Fruit fly (Drosophila melanogaster) whole organism, embryonic: Measurements from ENCODE around the gene CG8677.

Experiments
- BEAF-32 ChIP-seq: fragments of 200-800 bp; sonication (Bioruptor generic); optimal IDR thresholded peaks from 3 replicates; lab custom pipeline; 2017; ENCODE audit warnings: missing biosample characterization, missing genetic modification characterization, mild to moderate bottlenecking, moderate library complexity, missing genetic modification reagents
- Blimp-1 ChIP-seq: fragments of 200-800 bp; sonication (Bioruptor generic); optimal IDR thresholded peaks from 3 replicates; lab custom pipeline; 2018; ENCODE audit warnings: missing biosample characterization, missing genetic modification characterization, mild to moderate bottlenecking, moderate library complexity, missing genetic modification reagents
- CG10274 ChIP-seq: fragments of 200-800 bp; sonication (Bioruptor generic); optimal IDR thresholded peaks from 3 replicates; lab custom pipeline; 2017; ENCODE audit warnings: missing biosample characterization, mild to moderate bottlenecking, missing genetic modification characterization
- CG10979 ChIP-seq: fragments of 200-800 bp; sonication (Bioruptor generic); optimal IDR thresholded peaks from 2 replicates; lab custom pipeline; 2018; ENCODE audit warnings: missing biosample characterization, mild to moderate bottlenecking, missing genetic modification characterization, moderate library complexity
- CG11696 ChIP-seq: fragments of 200-800 bp; sonication (Bioruptor generic); IDR thresholded peaks from 2 replicates; pipeline ENCODE4 v1.3.6; 2022; ENCODE audit warnings: missing biosample characterization, missing genetic modification characterization
- CG11723 ChIP-seq: fragments of 200-800 bp; sonication (Bioruptor generic); optimal IDR thresholded peaks from 2 replicates; lab custom pipeline; 2017; ENCODE audit warnings: missing biosample characterization, mild to moderate bottlenecking, missing genetic modification characterization
- CG12391 ChIP-seq: fragments of 200-800 bp; sonication (Bioruptor generic); optimal IDR thresholded peaks from 3 replicates; lab custom pipeline; 2018; ENCODE audit warnings: missing biosample characterization, mild to moderate bottlenecking, missing genetic modification characterization, moderate library complexity
- CG14441 ChIP-seq: fragments of 200-800 bp; sonication (Bioruptor generic); IDR thresholded peaks from 2 replicates; pipeline ENCODE4 v1.3.6; 2022; ENCODE audit warnings: missing biosample characterization, missing genetic modification characterization
- CG18619 ChIP-seq: fragments of 200-800 bp; sonication (Bioruptor generic); optimal IDR thresholded peaks from 3 replicates; lab custom pipeline; 2017; ENCODE audit warnings: missing biosample characterization, mild to moderate bottlenecking, missing genetic modification characterization
- CG3407 ChIP-seq: fragments of 200-800 bp; sonication (Bioruptor generic); optimal IDR thresholded peaks from 2 replicates; lab custom pipeline; 2018; ENCODE audit warnings: missing biosample characterization, mild to moderate bottlenecking, missing genetic modification characterization
- CG4424 ChIP-seq: fragments of 200-800 bp; sonication (Bioruptor generic); optimal IDR thresholded peaks from 3 replicates; lab custom pipeline; 2016; ENCODE audit warnings: missing biosample characterization, missing genetic modification characterization
- CG5245 ChIP-seq: fragments of 200-800 bp; sonication (Bioruptor generic); optimal IDR thresholded peaks from 3 replicates; lab custom pipeline; 2016; ENCODE audit warnings: missing biosample characterization, missing genetic modification characterization
- CG6272 ChIP-seq: fragments of 200-800 bp; sonication (Bioruptor generic); IDR thresholded peaks from 2 replicates; pipeline ENCODE4 v1.3.6; 2022; ENCODE audit warnings: missing biosample characterization, missing genetic modification characterization
- CG7745 ChIP-seq: fragments of 200-800 bp; sonication (Bioruptor generic); optimal IDR thresholded peaks from 2 replicates; lab custom pipeline; 2018; ENCODE audit warnings: missing biosample characterization, mild to moderate bottlenecking, missing genetic modification characterization, moderate library complexity
- CG8290 ChIP-seq, 3 experiments: fragments of 200-800 bp; sonication (Bioruptor generic); optimal IDR thresholded peaks; 2 replicates each; lab custom pipeline; 2016 to 2019; ENCODE audit warnings: missing biosample characterization in 3 of 3, missing genetic modification characterization in 3 of 3, mild to moderate bottlenecking in 2 of 3, moderate library complexity in 1 of 3
- CG8388 ChIP-seq: fragments of 200-800 bp; sonication (Bioruptor generic); optimal IDR thresholded peaks from 2 replicates; lab custom pipeline; 2019; ENCODE audit warnings: missing biosample characterization, mild to moderate bottlenecking, missing genetic modification characterization, moderate library complexity
- CHES-1-like ChIP-seq: fragments of 200-800 bp; sonication (Bioruptor generic); optimal IDR thresholded peaks from 2 replicates; lab custom pipeline; 2016; ENCODE audit warnings: missing biosample characterization, missing genetic modification characterization
- Chrac-16 ChIP-seq: fragments of 200-800 bp; sonication (Bioruptor generic); optimal IDR thresholded peaks from 3 replicates; lab custom pipeline; 2016; ENCODE audit warnings: missing biosample characterization, missing genetic modification characterization
- D ChIP-seq, 2 experiments: fragments of 200-800 bp in 1 of 2; fragments of >200 bp in 1 of 2; sonication (Bioruptor generic) in 1 of 2; optimal IDR thresholded peaks; 2 replicates in 1 of 2; 3 replicates in 1 of 2; lab custom pipeline; 2017; ENCODE audit warnings: mild to moderate bottlenecking in 1 of 2, missing biosample characterization in 1 of 2, missing genetic modification characterization in 1 of 2, missing genetic modification reagents in 1 of 2
- D19A ChIP-seq: fragments of 200-800 bp; optimal IDR thresholded peaks from 3 replicates; lab custom pipeline; 2019; ENCODE audit warnings: missing biosample characterization, mild to moderate bottlenecking, missing genetic modification characterization, moderate library complexity
- Doc3 ChIP-seq: fragments of 200-800 bp; sonication (Bioruptor generic); IDR thresholded peaks from 3 replicates; pipeline ENCODE4 v1.3.6; 2022; ENCODE audit warnings: missing biosample characterization, missing genetic modification characterization; ENCODE audit not compliant: partially characterized antibody
- HLH3B ChIP-seq: fragments of 200-800 bp; sonication (Bioruptor generic); IDR thresholded peaks from 2 replicates; pipeline ENCODE4 v1.3.6; 2022; ENCODE audit warnings: missing biosample characterization, missing genetic modification characterization
- Lim3 ChIP-seq: fragments of 200-800 bp; sonication (Bioruptor generic); IDR thresholded peaks from 2 replicates; pipeline ENCODE4 v1.3.6; 2022; ENCODE audit warnings: missing biosample characterization, missing genetic modification characterization
- Meics ChIP-seq: fragments of 200-800 bp; sonication (Bioruptor generic); optimal IDR thresholded peaks from 2 replicates; lab custom pipeline; 2017; ENCODE audit warnings: missing biosample characterization, mild to moderate bottlenecking, missing genetic modification characterization
- Myb ChIP-seq: fragments of 200-800 bp; sonication (Bioruptor generic); optimal IDR thresholded peaks from 2 replicates; lab custom pipeline; 2016; ENCODE audit warnings: missing biosample characterization, missing genetic modification characterization
- Nf-YA ChIP-seq: fragments of 200-800 bp; sonication (Bioruptor generic); IDR thresholded peaks from 2 replicates; pipeline ENCODE4 v1.3.6; 2022; ENCODE audit warnings: missing biosample characterization, missing genetic modification characterization
- Nf-YC ChIP-seq: fragments of 200-800 bp; optimal IDR thresholded peaks from 3 replicates; lab custom pipeline; 2019; ENCODE audit warnings: missing biosample characterization, mild to moderate bottlenecking, missing genetic modification characterization, moderate library complexity
- PHDP ChIP-seq: fragments of 200-800 bp; sonication (Bioruptor generic); optimal IDR thresholded peaks from 3 replicates; lab custom pipeline; 2018; ENCODE audit warnings: missing biosample characterization, mild to moderate bottlenecking, missing genetic modification characterization, moderate library complexity
- Sry-δ ChIP-seq: fragments of 200-800 bp; sonication (Bioruptor generic); optimal IDR thresholded peaks from 2 replicates; lab custom pipeline; 2016; ENCODE audit warnings: missing biosample characterization, missing genetic modification characterization
- Xbp1 ChIP-seq: fragments of 200-800 bp; sonication (Bioruptor generic); optimal IDR thresholded peaks from 3 replicates; lab custom pipeline; 2016; ENCODE audit warnings: missing biosample characterization, mild to moderate bottlenecking, missing genetic modification characterization
- ap ChIP-seq: fragments of 200-800 bp; sonication (Bioruptor generic); IDR thresholded peaks from 2 replicates; pipeline ENCODE4 v1.3.6; 2022; ENCODE audit warnings: missing biosample characterization, missing genetic modification characterization
- ase ChIP-seq: fragments of 200-800 bp; sonication (Bioruptor generic); IDR thresholded peaks from 3 replicates; pipeline ENCODE4 v1.3.6; 2022; ENCODE audit warnings: missing biosample characterization, missing genetic modification characterization
- az2 ChIP-seq: fragments of 200-800 bp; sonication (Bioruptor generic); optimal IDR thresholded peaks from 3 replicates; lab custom pipeline; 2016; ENCODE audit warnings: missing biosample characterization, missing genetic modification characterization
- bsh ChIP-seq, 2 experiments: fragments of 200-800 bp; sonication (Bioruptor generic); optimal IDR thresholded peaks; 2 replicates each; lab custom pipeline; 2017 to 2018; ENCODE audit warnings: mild to moderate bottlenecking in 2 of 2, missing biosample characterization in 2 of 2, missing genetic modification characterization in 2 of 2, moderate library complexity in 1 of 2
- dmrt11E ChIP-seq: fragments of 200-800 bp; sonication (Bioruptor generic); optimal IDR thresholded peaks from 3 replicates; lab custom pipeline; 2018; ENCODE audit warnings: missing biosample characterization, mild to moderate bottlenecking, missing genetic modification characterization, moderate library complexity
- ems ChIP-seq: fragments of 200-800 bp; sonication (Bioruptor generic); optimal IDR thresholded peaks from 3 replicates; lab custom pipeline; 2016; ENCODE audit warnings: missing biosample characterization, missing genetic modification characterization
- fd96Cb ChIP-seq: fragments of 200-800 bp; sonication (Bioruptor generic); optimal IDR thresholded peaks from 2 replicates; lab custom pipeline; 2018; ENCODE audit warnings: missing biosample characterization, mild to moderate bottlenecking, missing genetic modification characterization, moderate library complexity
- gsb-n ChIP-seq: fragments of 200-800 bp; sonication (Bioruptor generic); optimal IDR thresholded peaks from 3 replicates; lab custom pipeline; 2018; ENCODE audit warnings: missing biosample characterization, mild to moderate bottlenecking, missing genetic modification characterization
- ham ChIP-seq: fragments of 200-800 bp; sonication (Bioruptor generic); IDR thresholded peaks from 2 replicates; pipeline ENCODE4 v1.3.6; 2022; ENCODE audit warnings: missing biosample characterization, missing genetic modification characterization
- inv ChIP-seq: fragments of 200-800 bp; sonication (Bioruptor generic); IDR thresholded peaks from 2 replicates; pipeline ENCODE4 v1.3.6; 2022; ENCODE audit warnings: missing biosample characterization, missing genetic modification characterization; ENCODE audit not compliant: partially characterized antibody
- org-1 ChIP-seq: fragments of 200-800 bp; sonication (Bioruptor generic); optimal IDR thresholded peaks from 2 replicates; lab custom pipeline; 2017; ENCODE audit warnings: missing biosample characterization, missing genetic modification characterization
- schlank ChIP-seq: fragments of 200-800 bp; sonication (Bioruptor generic); optimal IDR thresholded peaks from 2 replicates; lab custom pipeline; 2018; ENCODE audit warnings: missing biosample characterization, mild to moderate bottlenecking, missing genetic modification characterization
- sd ChIP-seq: fragments of 200-800 bp; sonication (Bioruptor generic); optimal IDR thresholded peaks from 3 replicates; lab custom pipeline; 2018; ENCODE audit warnings: missing biosample characterization, mild to moderate bottlenecking, missing genetic modification characterization, moderate library complexity
- ssp ChIP-seq: fragments of 200-800 bp; sonication (Bioruptor generic); IDR thresholded peaks from 2 replicates; pipeline ENCODE4 v1.3.6; 2022; ENCODE audit warnings: missing biosample characterization, missing genetic modification characterization
- stwl ChIP-seq: fragments of 200-800 bp; sonication (Bioruptor generic); optimal IDR thresholded peaks from 3 replicates; lab custom pipeline; 2018; ENCODE audit warnings: missing biosample characterization, mild to moderate bottlenecking, missing genetic modification characterization, moderate library complexity
- tll ChIP-seq, 2 experiments: fragments of 200-800 bp in 1 of 2; fragments of >200 bp in 1 of 2; sonication (Bioruptor generic) in 1 of 2; optimal IDR thresholded peaks; 2 replicates each; lab custom pipeline; 2017 to 2019; ENCODE audit warnings: missing biosample characterization in 2 of 2, missing genetic modification characterization in 2 of 2, mild to moderate bottlenecking in 1 of 2, moderate library complexity in 1 of 2
- trem ChIP-seq: fragments of 200-800 bp; optimal IDR thresholded peaks from 3 replicates; lab custom pipeline; 2019; ENCODE audit warnings: missing biosample characterization, mild to moderate bottlenecking, missing genetic modification characterization, moderate library complexity
- zen ChIP-seq: fragments of 200-800 bp; sonication (Bioruptor generic); optimal IDR thresholded peaks from 3 replicates; lab custom pipeline; 2018; ENCODE audit warnings: missing biosample characterization, mild to moderate bottlenecking, missing genetic modification characterization, moderate library complexity

CG8677 gene

dm6 chr2L:21263470-21264146, 42.5 kb downstream of the CG8677 start (continued):
- TF ChIP-seq tll (GFP tag; optimal IDR thresholded peaks at IDR 0.05; lab: Kevin White, UChicago), result peak in 1 of 2 experiments; percentile 45
- peak; percentile 44 for TF ChIP-seq CG10979
- no peak for TF ChIP-seq Sry-δ (GFP tag; lab: Kevin White, UChicago)
- TF ChIP-seq PHDP (tag; lab: Kevin White, UChicago), result peak; percentile 25
- no peak for TF ChIP-seq CG8290 (GFP tag; optimal IDR thresholded peaks at IDR 0.05; lab: Kevin White, UChicago)
- TF ChIP-seq CG8290 (tag; optimal IDR thresholded peaks at IDR 0.05; lab: Kevin White, UChicago), result peak; percentile 14 to 20
- peak; percentile 47 for TF ChIP-seq gsb-n (tag; lab: Kevin White, UChicago)
- TF ChIP-seq CG6272 (GFP tag; lab: Robert Waterston, UW), result no peak
- peak; percentile 45 for TF ChIP-seq Chrac-16 (GFP tag; lab: Kevin White, UChicago)
- TF ChIP-seq org-1 (GFP tag; lab: Kevin White, UChicago), result peak; percentile 23
- TF ChIP-seq D (optimal IDR thresholded peaks at IDR 0.05; lab: Kevin White, UChicago), result no peak
- peak; percentile 22 for TF ChIP-seq D (GFP tag; optimal IDR thresholded peaks at IDR 0.05; lab: Kevin White, UChicago)
- TF ChIP-seq HLH3B (GFP tag; lab: Robert Waterston, UW), result peak; percentile 39; the same call in 1 of the 2 replicates
- TF ChIP-seq trem (tag; lab: Kevin White, UChicago), result peak; percentile 24
- TF ChIP-seq Doc3, result no peak
- TF ChIP-seq Xbp1 (GFP tag; lab: Kevin White, UChicago), result peak; percentile 50
- peak; percentile 26 for TF ChIP-seq CG3407 (GFP tag; lab: Kevin White, UChicago)
- peak; percentile 24 for TF ChIP-seq zen
- TF ChIP-seq inv (GFP tag; lab: Robert Waterston, UW), result no peak
- peak; percentile 26 for TF ChIP-seq CG12391 (tag; lab: Kevin White, UChicago)
- peak; percentile 38 for TF ChIP-seq stwl (tag; lab: Kevin White, UChicago)
- TF ChIP-seq Blimp-1, result no peak
- TF ChIP-seq D19A (tag; lab: Kevin White, UChicago), result peak; percentile 92
- TF ChIP-seq Myb (GFP tag; lab: Kevin White, UChicago), result peak; percentile 6
- no peak for TF ChIP-seq CG18619 (GFP tag; lab: Kevin White, UChicago)
- TF ChIP-seq ase (GFP tag; lab: Robert Waterston, UW), result no peak
- no peak for TF ChIP-seq CG10274 (GFP tag; lab: Kevin White, UChicago)
- peak in 1 of 2 experiments; percentile 52 for TF ChIP-seq bsh (GFP tag; optimal IDR thresholded peaks at IDR 0.05; lab: Kevin White, UChicago)
- TF ChIP-seq CHES-1-like (GFP tag; lab: Kevin White, UChicago), result peak; percentile 23
- TF ChIP-seq CG8388, result peak; percentile 31
- no peak for TF ChIP-seq CG11696 (GFP tag; lab: Robert Waterston, UW)
- no peak for TF ChIP-seq ap (GFP tag; lab: Robert Waterston, UW)
- no peak for TF ChIP-seq Nf-YA (GFP tag; lab: Robert Waterston, UW)
- TF ChIP-seq Nf-YC, result no peak
- TF ChIP-seq CG11723, result peak; percentile 10
- TF ChIP-seq dmrt11E (tag; lab: Kevin White, UChicago), result peak; percentile 51
- TF ChIP-seq fd96Cb (tag; lab: Kevin White, UChicago), result peak; percentile 22
- no peak for TF ChIP-seq CG5245 (GFP tag; lab: Kevin White, UChicago)
- TF ChIP-seq CG14441 (GFP tag; lab: Robert Waterston, UW), result peak; percentile 47; the same call in 1 of the 2 replicates
- peak; percentile 9 for TF ChIP-seq BEAF-32 (GFP tag; lab: Kevin White, UChicago)
- TF ChIP-seq sd (tag; lab: Kevin White, UChicago), result no peak
- TF ChIP-seq schlank (tag; lab: Kevin White, UChicago), result no peak
- TF ChIP-seq az2 (GFP tag; lab: Kevin White, UChicago), result peak; percentile 36
- no peak for TF ChIP-seq CG7745 (tag; lab: Kevin White, UChicago)
- TF ChIP-seq ham, result no peak
- TF ChIP-seq Meics (GFP tag; lab: Kevin White, UChicago), result peak; percentile 39
- TF ChIP-seq ems (GFP tag; lab: Kevin White, UChicago), result no peak
- peak; percentile 83 for TF ChIP-seq ssp
- peak; percentile 36 for TF ChIP-seq CG4424 (GFP tag; lab: Kevin White, UChicago)
- TF ChIP-seq Lim3 (GFP tag; lab: Robert Waterston, UW), result no peak
